Worm (Caenorhabditis elegans): ENCODE results near the gene Y67D8C.2.

DNA sequence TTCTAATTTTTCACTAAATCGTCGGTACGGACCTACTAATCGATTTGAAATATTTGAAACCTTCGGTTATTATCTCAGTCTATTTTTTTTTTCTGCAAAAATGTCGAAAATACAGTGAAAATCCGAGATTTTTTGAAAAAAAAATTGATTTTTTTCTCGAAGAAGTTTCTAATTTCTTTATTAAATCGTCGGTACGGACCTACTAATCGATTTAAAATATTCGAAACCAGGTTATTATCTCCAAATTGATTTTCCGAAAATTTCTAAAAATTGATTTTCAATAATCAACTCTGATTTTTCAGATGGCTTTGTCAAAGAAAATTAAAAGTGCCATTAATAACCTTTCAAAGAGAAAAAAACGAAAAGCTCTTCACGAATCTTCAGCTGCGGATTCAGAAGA is 18.7 kb upstream of the Y67D8C.2 start, which contains the start of gene ivph-3:
- TF ChIP-seq sea-1 (GFP tag; conservative IDR thresholded peaks at IDR 0.05) (no peak), hnd-1 (tag; optimal IDR thresholded peaks at IDR 0.05) (no peak), F13C5.2 (tag; optimal IDR thresholded peaks at IDR 0.05) (no peak), ceh-13 (GFP tag; optimal IDR thresholded peaks at IDR 0.05) (no peak), pes-1 (GFP tag; IDR thresholded peaks at IDR 0.05) (no peak), hmg-4 (GFP tag; optimal IDR thresholded peaks at IDR 0.05) (no peak), aly-1 (tag; optimal IDR thresholded peaks at IDR 0.05) (no peak), scrt-1 (GFP tag; IDR thresholded peaks at IDR 0.05) (no peak), B0310.2 (tag; optimal IDR thresholded peaks at IDR 0.05) (no peak), ama-1 (optimal IDR thresholded peaks at IDR 0.05) (no peak)

All from whole organism, early embryonic.